Worm (Caenorhabditis elegans) whole organism, L4 larva: Measurements from ENCODE around the gene Y55F3BL.6.

Experiments
- F49E8.2 ChIP-seq: sonication (generic microtip); optimal IDR thresholded peaks from 2 replicates; lab custom pipeline; 2016; ENCODE audit warnings: missing compliant biosample characterization, mild to moderate bottlenecking, missing genetic modification characterization, borderline replicate concordance
- T26A8.4 ChIP-seq: fragments of 200-800 bp; sonication (Bioruptor generic); IDR thresholded peaks from 2 replicates; pipeline ENCODE4 v1.3.6; 2022; ENCODE audit warnings: missing genetic modification characterization, missing compliant biosample characterization
- aha-1 ChIP-seq: fragments of 150-350 bp; peaks from one replicate; lab custom pipeline; 2014; ENCODE audit warnings: missing biosample characterization, missing genetic modification characterization
- arid-1 ChIP-seq: fragments of 200-800 bp; sonication (Bioruptor generic); conservative IDR thresholded peaks from 2 replicates; pipeline ENCODE4 v1.3.6; 2022; ENCODE audit warnings: missing genetic modification reagents, missing genetic modification characterization, missing compliant biosample characterization
- fkh-10 ChIP-seq: fragments of 150-350 bp; optimal IDR thresholded peaks from 2 replicates; lab custom pipeline; 2014; ENCODE audit warnings: missing biosample characterization, missing genetic modification reagents, missing genetic modification characterization
- lin-39 ChIP-seq: fragments of 150-350 bp; optimal IDR thresholded peaks from 2 replicates; lab custom pipeline; 2014; ENCODE audit warnings: missing biosample characterization, missing genetic modification reagents, missing genetic modification characterization
- mdl-1 ChIP-seq, 2 experiments: fragments of 150-350 bp in 1 of 2; sonication (generic microtip) in 1 of 2; optimal IDR thresholded peaks; 2 replicates each; lab custom pipeline; 2014 to 2017; ENCODE audit warnings: missing biosample characterization in 2 of 2, missing genetic modification characterization in 2 of 2
- nhr-11 ChIP-seq: fragments of 150-350 bp; optimal IDR thresholded peaks from 2 replicates; lab custom pipeline; 2014; ENCODE audit warnings: missing biosample characterization, missing genetic modification characterization
- nhr-237 ChIP-seq: sonication (generic microtip); optimal IDR thresholded peaks from 2 replicates; lab custom pipeline; 2017; ENCODE audit warnings: missing biosample characterization, missing genetic modification characterization
- nhr-76 ChIP-seq: fragments of 150-350 bp; optimal IDR thresholded peaks from 2 replicates; lab custom pipeline; 2014; ENCODE audit warnings: missing biosample characterization, missing genetic modification characterization
- nhr-77 ChIP-seq: fragments of 150-350 bp; optimal IDR thresholded peaks from 2 replicates; lab custom pipeline; 2014; ENCODE audit warnings: missing biosample characterization, missing genetic modification characterization
- unc-39 ChIP-seq: sonication (generic microtip); optimal IDR thresholded peaks from 2 replicates; lab custom pipeline; 2017; ENCODE audit warnings: missing biosample characterization, missing genetic modification characterization
- zfp-2 ChIP-seq: sonication (generic microtip); optimal IDR thresholded peaks from 2 replicates; lab custom pipeline; 2016; ENCODE audit warnings: mild to moderate bottlenecking, missing genetic modification characterization, missing compliant biosample characterization
- zfp-3 ChIP-seq: fragments of 200-800 bp; sonication (Bioruptor generic); conservative IDR thresholded peaks from 2 replicates; pipeline ENCODE4 v1.3.6; 2022; ENCODE audit warnings: missing genetic modification reagents, missing genetic modification characterization, missing compliant biosample characterization

DNA sequence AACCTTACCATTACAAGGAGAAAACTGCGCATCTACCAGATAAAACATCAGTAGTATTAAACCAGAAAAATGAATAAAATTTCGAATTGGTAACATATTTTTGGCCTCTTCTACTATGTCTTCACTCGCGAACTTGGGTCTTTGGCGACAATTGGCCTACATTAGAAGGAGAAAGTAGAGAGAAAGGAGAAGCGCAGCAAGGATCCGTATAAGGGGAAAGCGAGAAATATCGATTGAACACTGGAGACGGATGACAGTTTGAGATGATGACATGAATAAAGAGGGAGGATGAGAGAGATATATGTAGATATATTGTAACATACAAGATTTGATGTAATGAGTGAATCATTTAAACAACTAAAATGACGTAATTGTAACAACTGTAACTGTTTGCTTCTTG is 38.6 kb downstream of the Y55F3BL.6 start, which contains the start of gene F56B3.2:
- no peak for TF ChIP-seq T26A8.4 (GFP tag; lab: Robert Waterston, UW)
- no peak for TF ChIP-seq nhr-237
- peak; percentile 24 for TF ChIP-seq aha-1 (tag; lab: Kevin White, UChicago)
- no peak for TF ChIP-seq nhr-76
- TF ChIP-seq nhr-77 (tag; lab: Kevin White, UChicago): no peak
- no peak for TF ChIP-seq lin-39 (tag; lab: Kevin White, UChicago)
- no peak for TF ChIP-seq zfp-2 (tag; lab: Kevin White, UChicago)
- no peak for TF ChIP-seq mdl-1 (tag; optimal IDR thresholded peaks at IDR 0.05; lab: Kevin White, UChicago)
- TF ChIP-seq arid-1 (GFP tag; lab: Robert Waterston, UW): no peak
- TF ChIP-seq F49E8.2 (tag; lab: Kevin White, UChicago): no peak
- no peak for TF ChIP-seq nhr-11
- no peak for TF ChIP-seq zfp-3 (GFP tag; lab: Robert Waterston, UW)
- TF ChIP-seq unc-39: no peak
- no peak for TF ChIP-seq fkh-10 (GFP tag; lab: Kevin White, UChicago)
